Worm (Caenorhabditis elegans): ENCODE measurements around the gene F28C10.1.

DNA sequence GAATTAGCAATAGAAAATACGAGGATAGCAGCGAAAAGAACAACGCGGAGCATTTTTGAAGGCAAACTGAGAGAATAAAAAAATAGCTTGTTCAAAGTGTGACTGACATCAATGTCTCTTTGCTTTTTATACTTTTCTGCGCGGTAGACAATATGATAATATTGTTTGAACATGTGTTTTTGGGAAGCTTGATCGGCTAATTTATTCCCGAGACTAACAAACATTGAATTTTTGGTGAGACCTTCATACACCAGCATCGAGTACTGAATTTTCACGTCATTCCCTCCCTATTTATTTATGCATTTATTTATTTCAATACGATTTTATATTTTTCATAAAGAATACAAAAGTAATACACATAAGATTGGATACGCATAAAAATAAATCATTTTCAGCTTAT, 12.0 kb upstream of the F28C10.1 start, which contains the start of gene B0310.6:
- TF ChIP-seq sea-2 (GFP tag; IDR thresholded peaks at IDR 0.05) (no peak), bed-1 (GFP tag; IDR thresholded peaks at IDR 0.05) (no peak), dpl-1 (GFP tag; optimal IDR thresholded peaks at IDR 0.05) (no peak), unc-62 (GFP tag; optimal IDR thresholded peaks at IDR 0.05) (no peak), egl-18 (GFP tag; IDR thresholded peaks at IDR 0.05) (no peak), ama-1 (optimal IDR thresholded peaks at IDR 0.05) (no peak), ama-1 (GFP tag; optimal IDR thresholded peaks at IDR 0.05) (no peak), nhr-179 (tag; optimal IDR thresholded peaks at IDR 0.05) (no peak)

All from whole organism, young adult.